Fruit fly (Drosophila melanogaster) whole organism, embryonic: ENCODE measurements around the gene DIP-eta.

Source experiments
- CG11504 ChIP-seq: fragments of 200-800 bp; sonication (Bioruptor generic); optimal IDR thresholded peaks from 3 replicates; lab custom pipeline; 2019; ENCODE audit warnings: missing biosample characterization, mild to moderate bottlenecking, missing genetic modification characterization, moderate library complexity
- CG11723 ChIP-seq: fragments of 200-800 bp; sonication (Bioruptor generic); optimal IDR thresholded peaks from 2 replicates; lab custom pipeline; 2017; ENCODE audit warnings: missing biosample characterization, mild to moderate bottlenecking, missing genetic modification characterization
- CG12219 ChIP-seq: fragments of 200-800 bp; sonication (Bioruptor generic); optimal IDR thresholded peaks from 3 replicates; lab custom pipeline; 2018; ENCODE audit warnings: missing biosample characterization, mild to moderate bottlenecking, missing genetic modification characterization
- CG12769 ChIP-seq: fragments of 200-800 bp; sonication (Bioruptor generic); optimal IDR thresholded peaks from 2 replicates; lab custom pipeline; 2019; ENCODE audit warnings: missing biosample characterization, mild to moderate bottlenecking, missing genetic modification characterization, moderate library complexity
- CG13424 ChIP-seq: fragments of 200-800 bp; sonication (Bioruptor generic); optimal IDR thresholded peaks from 2 replicates; lab custom pipeline; 2019; ENCODE audit warnings: missing biosample characterization, mild to moderate bottlenecking, missing genetic modification characterization, moderate library complexity
- CG15479 ChIP-seq: fragments of 200-800 bp; sonication (Bioruptor generic); optimal IDR thresholded peaks from 3 replicates; lab custom pipeline; 2019; ENCODE audit warnings: missing biosample characterization, mild to moderate bottlenecking, missing genetic modification characterization, moderate library complexity
- CG16813 ChIP-seq: fragments of 200-800 bp; sonication (Bioruptor generic); IDR thresholded peaks from 3 replicates; pipeline ENCODE4 v1.3.6; 2022; ENCODE audit warnings: missing biosample characterization, missing genetic modification characterization; ENCODE audit not compliant: partially characterized antibody
- CG17361 ChIP-seq: fragments of 200-800 bp; sonication (Bioruptor generic); IDR thresholded peaks from 3 replicates; pipeline ENCODE4 v1.3.6; 2022; ENCODE audit warnings: missing biosample characterization, missing genetic modification characterization
- CG18599 ChIP-seq: fragments of 200-800 bp; sonication (Bioruptor generic); optimal IDR thresholded peaks from 3 replicates; lab custom pipeline; 2017; ENCODE audit warnings: missing biosample characterization, missing genetic modification characterization, mild to moderate bottlenecking, moderate library complexity, missing genetic modification reagents
- CG2889 ChIP-seq: fragments of 200-800 bp; sonication (Bioruptor generic); IDR thresholded peaks from 3 replicates; pipeline ENCODE4 v1.3.6; 2022; ENCODE audit warnings: missing biosample characterization, missing genetic modification characterization
- CG30020 ChIP-seq: fragments of 200-800 bp; optimal IDR thresholded peaks from 2 replicates; lab custom pipeline; 2019; ENCODE audit warnings: missing biosample characterization, mild to moderate bottlenecking, missing genetic modification characterization, moderate library complexity
- CG31365 ChIP-seq: fragments of 200-800 bp; sonication (Bioruptor generic); optimal IDR thresholded peaks from 2 replicates; lab custom pipeline; 2018; ENCODE audit warnings: missing biosample characterization, mild to moderate bottlenecking, missing genetic modification characterization
- CG42726 ChIP-seq: fragments of 200-800 bp; sonication (Bioruptor generic); IDR thresholded peaks from 2 replicates; pipeline ENCODE4 v1.3.6; 2022; ENCODE audit warnings: missing biosample characterization, missing genetic modification characterization; ENCODE audit not compliant: partially characterized antibody
- CG4404 ChIP-seq: fragments of 200-800 bp; sonication (Bioruptor generic); IDR thresholded peaks from 2 replicates; pipeline ENCODE4 v1.3.6; 2022; ENCODE audit warnings: missing biosample characterization, missing genetic modification characterization
- CG7745 ChIP-seq: fragments of 200-800 bp; sonication (Bioruptor generic); optimal IDR thresholded peaks from 2 replicates; lab custom pipeline; 2018; ENCODE audit warnings: missing biosample characterization, mild to moderate bottlenecking, missing genetic modification characterization, moderate library complexity
- CG9817 ChIP-seq: fragments of 200-800 bp; sonication (Bioruptor generic); optimal IDR thresholded peaks from 2 replicates; lab custom pipeline; 2018; ENCODE audit warnings: missing biosample characterization, mild to moderate bottlenecking, missing genetic modification characterization, moderate library complexity
- CG9876 ChIP-seq: fragments of 200-800 bp; sonication (Bioruptor generic); optimal IDR thresholded peaks from 2 replicates; lab custom pipeline; 2016; ENCODE audit warnings: missing biosample characterization, missing genetic modification characterization
- Chrac-16 ChIP-seq: fragments of 200-800 bp; sonication (Bioruptor generic); optimal IDR thresholded peaks from 3 replicates; lab custom pipeline; 2016; ENCODE audit warnings: missing biosample characterization, missing genetic modification characterization
- Dll ChIP-seq: fragments of 200-800 bp; sonication (Bioruptor generic); IDR thresholded peaks from 4 replicates; pipeline ENCODE4 v1.3.6; 2022; ENCODE audit warnings: missing biosample characterization, missing genetic modification characterization; ENCODE audit not compliant: partially characterized antibody
- Fer1 ChIP-seq: fragments of 200-800 bp; sonication (Bioruptor generic); optimal IDR thresholded peaks from 2 replicates; lab custom pipeline; 2017; ENCODE audit warnings: missing biosample characterization, mild to moderate bottlenecking, missing genetic modification characterization
- Fer3 ChIP-seq: fragments of 200-800 bp; sonication (Bioruptor generic); optimal IDR thresholded peaks from 2 replicates; lab custom pipeline; 2018; ENCODE audit warnings: missing biosample characterization, mild to moderate bottlenecking, missing genetic modification characterization, moderate library complexity
- HLHmδ ChIP-seq: fragments of 200-800 bp; sonication (Bioruptor generic); optimal IDR thresholded peaks from 2 replicates; lab custom pipeline; 2018; ENCODE audit warnings: missing biosample characterization, mild to moderate bottlenecking, missing genetic modification characterization, moderate library complexity
- Jarid2 ChIP-seq: fragments of 200-800 bp; sonication (Bioruptor generic); optimal IDR thresholded peaks from 3 replicates; lab custom pipeline; 2017; ENCODE audit warnings: mild to moderate bottlenecking, missing biosample characterization, missing genetic modification reagents, missing genetic modification characterization
- Lhr ChIP-seq: fragments of 200-800 bp; sonication (Bioruptor generic); optimal IDR thresholded peaks from 3 replicates; lab custom pipeline; 2017; ENCODE audit warnings: mild to moderate bottlenecking, missing biosample characterization, missing genetic modification reagents, missing genetic modification characterization
- Oaz ChIP-seq: fragments of 200-800 bp; sonication (Bioruptor generic); IDR thresholded peaks from 2 replicates; pipeline ENCODE4 v1.3.6; 2022; ENCODE audit warnings: missing biosample characterization, missing genetic modification characterization
- Optix ChIP-seq: fragments of 200-800 bp; sonication (Bioruptor generic); IDR thresholded peaks from 3 replicates; pipeline ENCODE4 v1.3.6; 2022; ENCODE audit warnings: missing biosample characterization, missing genetic modification characterization
- al ChIP-seq: fragments of 200-800 bp; sonication (Bioruptor generic); IDR thresholded peaks from 2 replicates; pipeline ENCODE4 v1.3.6; 2022; ENCODE audit warnings: missing biosample characterization, missing genetic modification characterization
- bab2 ChIP-seq: fragments of 200-800 bp; sonication (Bioruptor generic); optimal IDR thresholded peaks from 2 replicates; lab custom pipeline; 2016; ENCODE audit warnings: missing biosample characterization, missing genetic modification characterization
- cwo ChIP-seq: fragments of 200-800 bp; sonication (Bioruptor generic); optimal IDR thresholded peaks from 3 replicates; lab custom pipeline; 2017; ENCODE audit warnings: missing biosample characterization, missing genetic modification characterization, mild to moderate bottlenecking, moderate library complexity, missing genetic modification reagents
- disco-r ChIP-seq: fragments of 200-800 bp; sonication (Bioruptor generic); optimal IDR thresholded peaks from 2 replicates; lab custom pipeline; 2016; ENCODE audit warnings: missing biosample characterization, missing genetic modification characterization
- dpn ChIP-seq, 2 experiments: fragments of 200-800 bp; sonication (Bioruptor generic); optimal IDR thresholded peaks; 3 replicates each; lab custom pipeline; 2016; ENCODE audit warnings: missing biosample characterization in 2 of 2, missing genetic modification characterization in 2 of 2
- fd96Cb ChIP-seq: fragments of 200-800 bp; sonication (Bioruptor generic); optimal IDR thresholded peaks from 2 replicates; lab custom pipeline; 2018; ENCODE audit warnings: missing biosample characterization, mild to moderate bottlenecking, missing genetic modification characterization, moderate library complexity
- grau ChIP-seq: fragments of 200-800 bp; optimal IDR thresholded peaks from 3 replicates; lab custom pipeline; 2019; ENCODE audit warnings: missing biosample characterization, mild to moderate bottlenecking, missing genetic modification characterization, moderate library complexity
- gt ChIP-seq: fragments of 200-800 bp; sonication (Bioruptor generic); IDR thresholded peaks from 2 replicates; pipeline ENCODE4 v1.3.6; 2022; ENCODE audit warnings: missing biosample characterization, missing genetic modification characterization
- ken ChIP-seq: fragments of 200-800 bp; sonication (Bioruptor generic); IDR thresholded peaks from 3 replicates; pipeline ENCODE4 v1.3.6; 2022; ENCODE audit warnings: missing biosample characterization, missing genetic modification characterization
- klu ChIP-seq: fragments of 200-800 bp; sonication (Bioruptor generic); IDR thresholded peaks from 2 replicates; pipeline ENCODE4 v1.3.6; 2022; ENCODE audit warnings: missing biosample characterization, missing genetic modification characterization
- kni ChIP-seq: fragments of 200-800 bp; sonication (Bioruptor generic); optimal IDR thresholded peaks from 3 replicates; lab custom pipeline; 2017; ENCODE audit warnings: mild to moderate bottlenecking, missing biosample characterization, missing genetic modification reagents, missing genetic modification characterization
- knrl ChIP-seq: fragments of 200-800 bp; sonication (Bioruptor generic); IDR thresholded peaks from 3 replicates; pipeline ENCODE4 v1.3.6; 2022; ENCODE audit warnings: missing biosample characterization, missing genetic modification characterization; ENCODE audit not compliant: partially characterized antibody
- lilli ChIP-seq: fragments of 200-800 bp; sonication (Bioruptor generic); optimal IDR thresholded peaks from 3 replicates; lab custom pipeline; 2016; ENCODE audit warnings: missing biosample characterization, missing genetic modification characterization
- lola ChIP-seq, 3 experiments: fragments of >200 bp in 2 of 3; fragments of 200-800 bp in 1 of 3; sonication (Bioruptor generic) in 1 of 3; optimal IDR thresholded peaks; 2 replicates each; lab custom pipeline; 2017 to 2019; ENCODE audit warnings: missing biosample characterization in 3 of 3, missing genetic modification characterization in 3 of 3, mild to moderate bottlenecking in 1 of 3, moderate library complexity in 1 of 3
- phol ChIP-seq: fragments of 200-800 bp; sonication (Bioruptor generic); optimal IDR thresholded peaks from 3 replicates; lab custom pipeline; 2018; ENCODE audit warnings: missing biosample characterization, mild to moderate bottlenecking, missing genetic modification characterization, moderate library complexity
- psq ChIP-seq: fragments of 200-800 bp; sonication (Bioruptor generic); optimal IDR thresholded peaks from 2 replicates; lab custom pipeline; 2017; ENCODE audit warnings: missing biosample characterization, missing genetic modification characterization
- ro ChIP-seq: fragments of 200-800 bp; sonication (Bioruptor generic); IDR thresholded peaks from 2 replicates; pipeline ENCODE4 v1.3.6; 2022; ENCODE audit warnings: missing biosample characterization, missing genetic modification characterization
- sc ChIP-seq, 3 experiments: fragments of >200 bp in 2 of 3; fragments of 200-800 bp in 1 of 3; sonication (Bioruptor generic) in 1 of 3; optimal IDR thresholded peaks; 2 replicates in 2 of 3; 3 replicates in 1 of 3; lab custom pipeline; 2017; ENCODE audit warnings: mild to moderate bottlenecking in 1 of 3, missing biosample characterization in 1 of 3, missing genetic modification characterization in 1 of 3, missing genetic modification reagents in 1 of 3
- scrt ChIP-seq: fragments of 200-800 bp; sonication (Bioruptor generic); optimal IDR thresholded peaks from 2 replicates; lab custom pipeline; 2018; ENCODE audit warnings: missing biosample characterization, mild to moderate bottlenecking, missing genetic modification characterization, moderate library complexity
- sob ChIP-seq: fragments of 200-800 bp; sonication (Bioruptor generic); IDR thresholded peaks from 2 replicates; pipeline ENCODE4 v1.3.6; 2022; ENCODE audit warnings: missing biosample characterization, missing genetic modification characterization
- tio ChIP-seq: fragments of 200-800 bp; sonication (Bioruptor generic); optimal IDR thresholded peaks from 2 replicates; lab custom pipeline; 2017; ENCODE audit warnings: missing biosample characterization, missing genetic modification characterization, inconsistent platforms
- tll ChIP-seq, 2 experiments: fragments of 200-800 bp in 1 of 2; fragments of >200 bp in 1 of 2; sonication (Bioruptor generic) in 1 of 2; optimal IDR thresholded peaks; 2 replicates each; lab custom pipeline; 2017 to 2019; ENCODE audit warnings: missing biosample characterization in 2 of 2, missing genetic modification characterization in 2 of 2, mild to moderate bottlenecking in 1 of 2, moderate library complexity in 1 of 2
- wek ChIP-seq: fragments of 200-800 bp; sonication (Bioruptor generic); optimal IDR thresholded peaks from 3 replicates; lab custom pipeline; 2018; ENCODE audit warnings: missing biosample characterization, mild to moderate bottlenecking, missing genetic modification characterization, moderate library complexity

The DIP-eta gene

dm6 chr2L:5610108-5610507 lies 7.6 kb downstream of the DIP-eta start:
- TF ChIP-seq Chrac-16 (no peak), gt (no peak), Fer1 (GFP tag; lab: Kevin White, UChicago) (no peak), CG12219 (GFP tag; lab: Kevin White, UChicago) (peak; percentile 49), CG11504 (tag; lab: Kevin White, UChicago) (peak; percentile 68), wek (no peak), Optix (peak; percentile 39; the same call in 1 of the 3 replicates), knrl (no peak), klu (GFP tag; lab: Robert Waterston, UW) (no peak), psq (GFP tag; lab: Kevin White, UChicago) (no peak), CG16813 (GFP tag; lab: Robert Waterston, UW) (no peak), disco-r (GFP tag; lab: Kevin White, UChicago) (no peak), CG9876 (GFP tag; lab: Kevin White, UChicago) (no peak), lilli (GFP tag; lab: Kevin White, UChicago) (peak; percentile 9), CG13424 (peak; percentile 28), CG11723 (no peak), cwo (GFP tag; lab: Kevin White, UChicago) (no peak), CG30020 (no peak), bab2 (GFP tag; lab: Kevin White, UChicago) (no peak), fd96Cb (peak; percentile 16), kni (GFP tag; lab: Kevin White, UChicago) (no peak), tio (GFP tag; lab: Kevin White, UChicago) (no peak), Lhr (GFP tag; lab: Kevin White, UChicago) (no peak), Fer3 (tag; lab: Kevin White, UChicago) (peak; percentile 20), CG15479 (GFP tag; lab: Kevin White, UChicago) (no peak), CG42726 (no peak), Oaz (GFP tag; lab: Robert Waterston, UW) (no peak), tll (GFP tag; optimal IDR thresholded peaks at IDR 0.05; lab: Kevin White, UChicago) (no peak), CG31365 (no peak), CG9817 (tag; lab: Kevin White, UChicago) (no peak), ro (GFP tag; lab: Robert Waterston, UW) (no peak), CG2889 (no peak), al (GFP tag; lab: Robert Waterston, UW) (no peak), CG12769 (tag; lab: Kevin White, UChicago) (no peak), lola (GFP tag; optimal IDR thresholded peaks at IDR 0.05; lab: Kevin White, UChicago) (peak in 1 of 3 experiments; percentile 48), CG17361 (GFP tag; lab: Robert Waterston, UW) (no peak), grau (tag; lab: Kevin White, UChicago) (no peak), CG7745 (tag; lab: Kevin White, UChicago) (no peak), CG4404 (GFP tag; lab: Robert Waterston, UW) (no peak), HLHmδ (GFP tag; lab: Kevin White, UChicago) (no peak), CG18599 (GFP tag; lab: Kevin White, UChicago) (peak; percentile 48), sc (optimal IDR thresholded peaks at IDR 0.05; lab: Kevin White, UChicago) (no peak), sc (GFP tag; optimal IDR thresholded peaks at IDR 0.05; lab: Kevin White, UChicago) (peak; percentile 13), Jarid2 (GFP tag; lab: Kevin White, UChicago) (peak; percentile 3), scrt (GFP tag; lab: Kevin White, UChicago) (no peak), Dll (GFP tag; lab: Robert Waterston, UW) (no peak), sob (GFP tag; lab: Robert Waterston, UW) (no peak; the same call in 1 of the 2 replicates), dpn (GFP tag; optimal IDR thresholded peaks at IDR 0.05; lab: Kevin White, UChicago) (peak in 1 of 2 experiments; percentile 35), phol (tag; lab: Kevin White, UChicago) (no peak), ken (GFP tag; lab: Robert Waterston, UW) (0 out of 3 replicates have a peak, but pooled peaks have one; percentile 32)
